Worm (Caenorhabditis elegans) whole organism, midembryonic: ENCODE data around the gene F38A5.2.

Source experiments
- T22C8.4 ChIP-seq: fragments of 200-800 bp; sonication (Bioruptor generic); IDR thresholded peaks from 2 replicates; pipeline ENCODE4 v1.3.6; 2022; ENCODE audit warnings: missing genetic modification characterization, missing compliant biosample characterization
- cog-1 ChIP-seq: sonication (generic microtip); optimal IDR thresholded peaks from 2 replicates; lab custom pipeline; 2016; ENCODE audit warnings: missing genetic modification characterization, missing compliant biosample characterization
- flt-1 ChIP-seq: fragments of 200-800 bp; sonication (Bioruptor generic); IDR thresholded peaks from 2 replicates; pipeline ENCODE4 v1.3.6; 2022; ENCODE audit warnings: missing genetic modification characterization, missing compliant biosample characterization
- klf-2 ChIP-seq: fragments of 200-800 bp; sonication (Bioruptor generic); conservative IDR thresholded peaks from 2 replicates; pipeline ENCODE4 v1.3.6; 2022; ENCODE audit warnings: missing genetic modification reagents, missing genetic modification characterization, missing compliant biosample characterization
- med-1 ChIP-seq: sonication (generic microtip); optimal IDR thresholded peaks from 2 replicates; lab custom pipeline; 2017; ENCODE audit warnings: missing genetic modification characterization, mild to moderate bottlenecking, missing compliant biosample characterization, antibody characterized with exemption, missing genetic modification reagents; ENCODE audit not compliant: insufficient read depth
- ref-1 ChIP-seq: fragments of 200-800 bp; sonication (Bioruptor generic); conservative IDR thresholded peaks from 2 replicates; pipeline ENCODE4 v1.3.6; 2022; ENCODE audit warnings: missing genetic modification reagents, missing genetic modification characterization, missing compliant biosample characterization
- tab-1 ChIP-seq: fragments of 200-800 bp; sonication (Bioruptor generic); IDR thresholded peaks from 2 replicates; pipeline ENCODE4 v1.3.6; 2022; ENCODE audit warnings: missing genetic modification characterization, missing compliant biosample characterization
- ztf-23 ChIP-seq: fragments of 200-800 bp; sonication (Bioruptor generic); IDR thresholded peaks from 2 replicates; pipeline ENCODE4 v1.3.6; 2022; ENCODE audit warnings: missing genetic modification reagents, missing genetic modification characterization, missing compliant biosample characterization
- ztf-29 ChIP-seq: fragments of 200-800 bp; sonication (Bioruptor generic); IDR thresholded peaks from 2 replicates; pipeline ENCODE4 v1.3.6; 2022; ENCODE audit warnings: missing genetic modification reagents, missing genetic modification characterization, missing compliant biosample characterization

Gene F38A5.2

DNA sequence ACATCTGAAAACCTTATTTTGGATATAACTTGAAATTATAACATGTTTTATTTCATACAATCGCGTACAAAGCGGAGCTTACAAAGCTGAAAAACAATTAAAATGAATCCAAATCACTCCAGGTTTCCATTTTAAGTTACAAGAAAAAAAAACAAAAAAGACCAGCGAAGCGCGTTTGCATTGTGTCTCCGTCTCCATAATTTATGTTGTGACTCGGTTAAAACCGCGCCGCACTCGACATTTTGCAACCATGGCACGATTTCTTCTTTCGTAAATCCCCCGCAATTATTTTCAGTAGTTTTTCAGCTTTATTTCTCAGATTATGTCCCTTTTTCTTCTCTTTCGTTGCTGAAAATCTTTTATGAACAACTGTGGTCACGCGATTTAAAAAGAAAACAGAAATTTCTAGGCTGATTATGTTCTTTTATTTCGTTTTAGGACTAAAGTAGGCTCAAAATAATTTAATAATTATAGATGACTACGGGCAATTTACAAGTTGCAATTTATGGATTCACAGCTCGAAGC, at the start of gene F38A5.2, which contains the start of gene dnj-11:
Gene F38A5.2, minus strand, starts transcription at position 4 of the 525 bp plus-strand sequence.
Gene dnj-11, plus strand, starts transcription at position 475 of the 525 bp plus-strand sequence.
- TF ChIP-seq klf-2 (GFP tag; lab: Robert Waterston, UW), result no peak
- TF ChIP-seq cog-1 (tag; lab: Kevin White, UChicago), result peak; percentile 19
- TF ChIP-seq ztf-23 (GFP tag; lab: Robert Waterston, UW), result peak; percentile 59; the same call in 1 of the 2 replicates
- TF ChIP-seq flt-1 (GFP tag; lab: Robert Waterston, UW), result 0 out of 2 replicates have a peak, but pooled peaks have one; percentile 19
- no peak for TF ChIP-seq ztf-29 (GFP tag; lab: Robert Waterston, UW)

DNA sequence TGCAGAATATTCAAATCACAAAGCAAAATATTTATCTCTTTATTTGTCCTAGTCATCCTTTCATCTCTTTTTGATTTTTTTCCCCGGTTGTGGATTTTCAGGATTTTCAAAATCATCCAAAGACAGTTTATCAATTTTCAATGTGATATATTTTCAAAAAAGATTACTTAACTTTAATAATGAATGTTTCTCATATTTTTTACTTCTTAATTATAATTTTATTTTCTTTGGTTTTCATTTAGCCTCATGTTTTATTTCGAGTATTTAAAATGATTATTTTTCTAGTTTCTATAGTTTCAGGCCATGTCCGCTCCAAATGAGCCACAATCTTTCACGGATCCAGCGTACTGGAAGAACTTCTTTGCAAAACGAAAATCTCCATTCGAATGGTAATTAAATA, 49.6 kb upstream of the F38A5.2 start, which contains the start of gene metl-13:
Gene metl-13, plus strand, starts transcription at position 301 of the 400 bp plus-strand sequence.
- no peak for TF ChIP-seq cog-1 (tag; lab: Kevin White, UChicago)
- no peak for TF ChIP-seq ref-1
- no peak for TF ChIP-seq klf-2 (GFP tag; lab: Robert Waterston, UW)
- no peak for TF ChIP-seq tab-1 (GFP tag; lab: Robert Waterston, UW)
- no peak for TF ChIP-seq med-1 (GFP tag; lab: Kevin White, UChicago)
- TF ChIP-seq ztf-23 (GFP tag; lab: Robert Waterston, UW), result no peak
- no peak for TF ChIP-seq flt-1 (GFP tag; lab: Robert Waterston, UW)

DNA sequence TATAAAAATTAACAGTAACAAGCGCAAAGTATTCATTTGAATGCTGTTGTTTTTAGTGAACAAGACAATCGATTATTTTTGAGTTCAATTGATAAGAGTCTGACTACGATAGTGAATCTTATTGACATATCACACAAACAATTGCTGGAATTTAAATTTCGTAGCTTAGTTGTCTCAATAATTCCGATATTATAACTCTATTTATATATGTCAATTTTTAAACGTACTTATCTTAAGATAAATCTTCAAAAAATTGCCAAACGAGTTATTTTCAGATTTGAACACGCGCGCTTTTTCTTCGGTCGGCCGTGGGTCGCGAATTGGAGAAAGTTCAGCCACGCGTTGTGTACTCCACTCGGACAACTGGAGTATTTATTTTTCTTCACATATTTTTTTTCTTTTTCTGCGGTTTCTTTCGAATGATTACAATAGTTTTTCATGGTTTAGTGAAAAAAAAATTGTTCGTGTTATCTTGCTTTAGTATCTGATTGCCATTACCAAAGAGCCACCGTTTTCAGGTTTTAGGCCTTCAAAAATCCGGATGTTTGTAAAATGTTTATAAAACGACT, 46.6 kb upstream of the F38A5.2 start, which contains the start of the genes cest-5.1 and C01B10.9:
Gene cest-5.1, minus strand, starts transcription at position 51 of the 569 bp plus-strand sequence.
Gene C01B10.9, plus strand, starts transcription at position 519 of the 569 bp plus-strand sequence.
- TF ChIP-seq flt-1 (GFP tag; lab: Robert Waterston, UW) (no peak; the same call in 1 of the 2 replicates), T22C8.4 (GFP tag; lab: Robert Waterston, UW) (0 out of 2 replicates have a peak, but pooled peaks have one; percentile 27), ztf-29 (GFP tag; lab: Robert Waterston, UW) (no peak), cog-1 (tag; lab: Kevin White, UChicago) (peak; percentile 9)

DNA sequence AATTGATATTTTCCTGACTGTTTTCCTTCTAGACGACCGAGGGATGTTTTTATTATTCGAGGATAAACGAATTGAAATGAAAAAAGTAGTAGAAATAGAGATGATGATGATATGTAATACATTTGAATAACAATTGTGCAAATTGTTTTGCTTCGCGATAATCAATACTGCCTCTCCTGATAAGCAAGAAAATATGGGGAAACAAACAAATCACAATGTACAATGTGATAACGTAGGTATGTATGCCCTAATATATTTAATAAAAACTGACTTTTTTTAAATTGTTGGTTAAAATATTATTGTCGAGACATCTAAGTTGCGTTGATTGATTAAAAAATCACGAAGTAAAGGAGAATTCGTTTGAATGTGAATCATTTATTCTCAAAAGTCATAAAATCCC, 42.6 kb upstream of the F38A5.2 start, which contains the start of gene cest-5.2:
Gene cest-5.2, minus strand, starts transcription at position 128 of the 400 bp plus-strand sequence.
- TF ChIP-seq tab-1 (GFP tag; lab: Robert Waterston, UW) (no peak), cog-1 (tag; lab: Kevin White, UChicago) (no peak)

DNA sequence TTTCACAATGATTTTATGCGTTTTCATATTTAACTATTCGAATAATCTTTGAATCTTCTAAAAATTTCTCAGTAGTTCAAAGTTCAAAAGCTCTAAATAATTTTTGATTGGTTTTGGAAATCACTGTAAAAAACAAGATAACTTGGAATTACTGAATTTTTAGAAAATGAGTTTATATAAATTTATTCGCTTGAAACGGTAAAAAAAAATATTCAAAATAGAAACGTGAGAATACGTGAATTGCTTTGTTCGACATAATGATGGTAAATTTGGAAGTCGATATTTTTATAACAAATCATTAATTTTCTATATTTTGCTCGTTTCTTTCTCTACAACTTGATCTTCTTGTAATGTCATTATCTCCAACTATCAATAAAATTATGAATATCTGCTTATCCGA, 38.2 kb upstream of the F38A5.2 start, which contains the start of gene C01B10.44:
Gene C01B10.44, plus strand, starts transcription at position 301 of the 400 bp plus-strand sequence.
- TF ChIP-seq tab-1 (GFP tag; lab: Robert Waterston, UW) (no peak), med-1 (GFP tag; lab: Kevin White, UChicago) (no peak), klf-2 (GFP tag; lab: Robert Waterston, UW) (no peak), flt-1 (GFP tag; lab: Robert Waterston, UW) (no peak), ztf-23 (GFP tag; lab: Robert Waterston, UW) (no peak), T22C8.4 (GFP tag; lab: Robert Waterston, UW) (no peak), ztf-29 (GFP tag; lab: Robert Waterston, UW) (no peak), cog-1 (tag; lab: Kevin White, UChicago) (no peak), ref-1 (no peak)

DNA sequence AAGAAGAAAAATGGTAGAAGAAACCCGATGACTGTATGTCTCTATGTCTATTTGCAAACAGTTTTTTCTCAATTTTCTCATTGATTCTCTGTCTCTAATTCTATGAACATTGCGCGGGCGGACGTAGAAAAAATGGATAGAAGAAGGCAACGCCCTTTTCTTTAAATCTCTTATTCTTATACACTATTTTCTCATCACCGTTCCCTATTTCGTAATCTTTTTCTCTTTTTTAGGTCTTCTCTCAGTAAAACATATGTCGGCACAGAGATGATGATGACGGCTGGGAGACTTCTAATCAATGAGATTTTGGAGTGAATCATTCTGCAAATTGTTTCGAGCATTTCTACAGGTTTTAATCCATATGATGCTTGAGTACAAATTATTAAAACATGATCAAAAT, 36.9 kb upstream of the F38A5.2 start:
- TF ChIP-seq ref-1, result no peak
- no peak for TF ChIP-seq T22C8.4 (GFP tag; lab: Robert Waterston, UW)
- TF ChIP-seq flt-1 (GFP tag; lab: Robert Waterston, UW), result no peak
- no peak for TF ChIP-seq ztf-23 (GFP tag; lab: Robert Waterston, UW)
- TF ChIP-seq med-1 (GFP tag; lab: Kevin White, UChicago), result no peak

DNA sequence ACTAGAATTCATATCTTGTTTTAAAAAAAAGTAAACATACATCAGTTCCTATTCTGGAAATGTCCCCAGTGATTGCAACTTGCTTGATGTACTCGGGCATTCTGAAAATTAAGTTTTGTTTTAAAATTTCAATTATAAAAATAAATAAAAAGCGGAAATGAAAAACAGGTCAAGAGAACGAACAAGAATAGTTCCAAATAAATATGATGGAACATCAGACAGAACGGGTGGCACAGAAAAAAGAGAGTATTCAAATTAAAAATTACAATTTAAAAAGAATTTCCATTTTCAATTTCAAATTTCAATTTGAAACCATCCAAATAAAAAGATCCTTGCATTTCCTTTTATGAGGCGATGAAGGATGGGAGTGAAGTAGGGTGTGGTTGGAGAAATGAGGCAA, 36.1 kb upstream of the F38A5.2 start, which contains the start of gene C01B10.3:
Gene C01B10.3, minus strand, starts transcription at position 101 of the 400 bp plus-strand sequence.
- no peak for TF ChIP-seq med-1 (GFP tag; lab: Kevin White, UChicago)
- no peak for TF ChIP-seq ztf-23 (GFP tag; lab: Robert Waterston, UW)
- no peak for TF ChIP-seq ref-1
- TF ChIP-seq flt-1 (GFP tag; lab: Robert Waterston, UW), result no peak
- TF ChIP-seq klf-2 (GFP tag; lab: Robert Waterston, UW), result no peak
- no peak for TF ChIP-seq tab-1 (GFP tag; lab: Robert Waterston, UW)
- no peak for TF ChIP-seq cog-1 (tag; lab: Kevin White, UChicago)
- TF ChIP-seq ztf-29 (GFP tag; lab: Robert Waterston, UW), result no peak
- TF ChIP-seq T22C8.4 (GFP tag; lab: Robert Waterston, UW), result no peak

DNA sequence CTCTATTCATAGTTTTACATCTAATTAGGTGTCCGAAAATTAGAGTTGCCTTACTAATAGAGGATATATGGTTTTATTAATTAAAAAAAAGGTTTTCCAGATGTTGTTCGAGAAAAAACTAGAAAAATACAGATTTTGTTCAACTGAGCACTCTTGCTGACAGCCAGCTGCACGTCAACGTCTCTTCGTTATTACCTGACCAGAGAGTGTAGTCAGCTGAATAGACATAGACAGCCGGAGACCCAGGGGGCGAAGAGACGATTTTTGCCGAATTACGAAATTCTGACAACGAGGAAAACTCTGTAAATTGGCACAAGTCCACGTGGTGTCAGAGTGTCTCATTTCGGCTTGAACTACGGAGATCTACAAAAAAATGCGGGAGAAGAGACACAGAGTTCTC, 33.4 kb upstream of the F38A5.2 start:
- no peak for TF ChIP-seq T22C8.4 (GFP tag; lab: Robert Waterston, UW)
- TF ChIP-seq ztf-23 (GFP tag; lab: Robert Waterston, UW), result no peak
- no peak for TF ChIP-seq med-1 (GFP tag; lab: Kevin White, UChicago)
- no peak for TF ChIP-seq cog-1 (tag; lab: Kevin White, UChicago)
- TF ChIP-seq klf-2 (GFP tag; lab: Robert Waterston, UW), result no peak
- TF ChIP-seq ztf-29 (GFP tag; lab: Robert Waterston, UW), result no peak

DNA sequence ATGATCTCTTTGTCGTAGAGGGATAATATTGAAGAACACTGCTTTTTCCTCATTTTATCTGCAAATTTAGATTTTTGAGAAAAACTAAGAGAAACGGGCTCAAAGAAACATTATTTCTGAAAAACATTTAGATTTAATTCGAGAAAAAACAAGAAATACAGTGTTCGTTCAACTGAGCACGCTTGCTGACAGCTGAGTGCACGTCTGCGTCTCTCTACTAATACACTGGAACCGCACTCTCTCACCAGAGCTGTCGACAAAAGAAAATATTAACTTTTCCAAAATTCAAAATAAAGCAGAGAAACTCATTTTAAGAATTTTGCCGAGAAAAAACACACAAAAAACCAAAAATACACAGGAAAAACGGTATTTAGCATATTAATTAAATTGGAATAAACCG, 28.1 kb upstream of the F38A5.2 start, which contains the start of gene drh-1:
Gene drh-1, minus strand, starts transcription at position 58 of the 400 bp plus-strand sequence.
- TF ChIP-seq ref-1 (no peak), T22C8.4 (GFP tag; lab: Robert Waterston, UW) (no peak), med-1 (GFP tag; lab: Kevin White, UChicago) (no peak), flt-1 (GFP tag; lab: Robert Waterston, UW) (no peak), ztf-23 (GFP tag; lab: Robert Waterston, UW) (no peak), tab-1 (GFP tag; lab: Robert Waterston, UW) (no peak), klf-2 (GFP tag; lab: Robert Waterston, UW) (no peak), cog-1 (tag; lab: Kevin White, UChicago) (no peak), ztf-29 (GFP tag; lab: Robert Waterston, UW) (no peak)
